Fruit fly (Drosophila melanogaster) whole organism, pupa: Measurements from ENCODE around the gene CG32121.

Experiments
- CG10348 ChIP-seq: fragments of 200-800 bp; sonication (Bioruptor generic); IDR thresholded peaks from 2 replicates; pipeline ENCODE4 v1.3.6; 2022; ENCODE audit warnings: missing biosample characterization, missing genetic modification characterization
- CG12605 ChIP-seq: fragments of 200-800 bp; sonication (Bioruptor generic); IDR thresholded peaks from 2 replicates; pipeline ENCODE4 v1.3.6; 2022; ENCODE audit warnings: missing biosample characterization, missing genetic modification characterization
- CG13204 ChIP-seq: fragments of 200-800 bp; sonication (Bioruptor generic); optimal IDR thresholded peaks from 2 replicates; lab custom pipeline; 2018; ENCODE audit warnings: missing biosample characterization, mild to moderate bottlenecking, missing genetic modification characterization, moderate library complexity
- CG14655 ChIP-seq: fragments of 200-800 bp; sonication (Bioruptor generic); optimal IDR thresholded peaks from 3 replicates; lab custom pipeline; 2017; ENCODE audit warnings: mild to moderate bottlenecking, missing biosample characterization, missing genetic modification reagents, missing genetic modification characterization
- CG15710 ChIP-seq: fragments of 200-800 bp; sonication (Bioruptor generic); optimal IDR thresholded peaks from 2 replicates; lab custom pipeline; 2018; ENCODE audit warnings: missing biosample characterization, mild to moderate bottlenecking, missing genetic modification characterization, moderate library complexity
- CG17806 ChIP-seq: fragments of 200-800 bp; sonication (Bioruptor generic); optimal IDR thresholded peaks from 2 replicates; lab custom pipeline; 2018; ENCODE audit warnings: missing biosample characterization, mild to moderate bottlenecking, missing genetic modification characterization, moderate library complexity
- CG32121 ChIP-seq: fragments of 200-800 bp; sonication (Bioruptor generic); IDR thresholded peaks from 2 replicates; pipeline ENCODE4 v1.3.6; 2022; ENCODE audit warnings: missing biosample characterization, missing genetic modification characterization
- CG34367 ChIP-seq: fragments of 200-800 bp; sonication (Bioruptor generic); optimal IDR thresholded peaks from 2 replicates; lab custom pipeline; 2018; ENCODE audit warnings: missing biosample characterization, mild to moderate bottlenecking, missing genetic modification characterization
- CG4496 ChIP-seq: fragments of 200-800 bp; sonication (Bioruptor generic); IDR thresholded peaks from 3 replicates; pipeline ENCODE4 v1.3.6; 2022; ENCODE audit warnings: missing biosample characterization, missing genetic modification characterization
- CG8159 ChIP-seq: fragments of 200-800 bp; sonication (Bioruptor generic); optimal IDR thresholded peaks from 3 replicates; lab custom pipeline; 2018; ENCODE audit warnings: missing biosample characterization, mild to moderate bottlenecking, missing genetic modification characterization, moderate library complexity
- CG8301 ChIP-seq: fragments of 200-800 bp; sonication (Bioruptor generic); optimal IDR thresholded peaks from 2 replicates; lab custom pipeline; 2018; ENCODE audit warnings: missing biosample characterization, mild to moderate bottlenecking, missing genetic modification characterization
- CG9948 ChIP-seq: fragments of 200-800 bp; sonication (Bioruptor generic); optimal IDR thresholded peaks from 2 replicates; lab custom pipeline; 2018; ENCODE audit warnings: missing biosample characterization, mild to moderate bottlenecking, missing genetic modification characterization, moderate library complexity
- D1 ChIP-seq: fragments of 200-800 bp; sonication (Bioruptor generic); optimal IDR thresholded peaks from 2 replicates; lab custom pipeline; 2018; ENCODE audit warnings: missing biosample characterization, mild to moderate bottlenecking, missing genetic modification characterization, moderate library complexity
- EcR ChIP-seq: fragments of 200-800 bp; sonication (Bioruptor generic); optimal IDR thresholded peaks from 3 replicates; lab custom pipeline; 2019; ENCODE audit warnings: missing biosample characterization, missing genetic modification characterization, mild to moderate bottlenecking, moderate library complexity, missing genetic modification reagents
- Ets98B ChIP-seq: fragments of 200-800 bp; sonication (Bioruptor generic); IDR thresholded peaks from 2 replicates; pipeline ENCODE4 v1.3.6; 2022; ENCODE audit warnings: missing biosample characterization, missing genetic modification characterization
- Pif1A ChIP-seq: fragments of 200-800 bp; sonication (Bioruptor generic); optimal IDR thresholded peaks from 3 replicates; lab custom pipeline; 2016; ENCODE audit warnings: missing biosample characterization, missing genetic modification characterization
- Pif1B ChIP-seq: fragments of 200-800 bp; sonication (Bioruptor generic); optimal IDR thresholded peaks from 3 replicates; lab custom pipeline; 2016; ENCODE audit warnings: missing biosample characterization, missing genetic modification characterization
- Snoo ChIP-seq: fragments of 200-800 bp; sonication (Bioruptor generic); optimal IDR thresholded peaks from 3 replicates; lab custom pipeline; 2017; ENCODE audit warnings: missing biosample characterization, mild to moderate bottlenecking, missing genetic modification characterization, inconsistent platforms
- fd96Ca ChIP-seq: fragments of 200-800 bp; sonication (Bioruptor generic); IDR thresholded peaks from 3 replicates; pipeline ENCODE4 v1.3.6; 2022; ENCODE audit warnings: missing biosample characterization, missing genetic modification characterization
- gl ChIP-seq: fragments of 200-800 bp; sonication (Bioruptor generic); optimal IDR thresholded peaks from 2 replicates; lab custom pipeline; 2018; ENCODE audit warnings: missing biosample characterization, mild to moderate bottlenecking, missing genetic modification characterization
- rn ChIP-seq: fragments of 200-800 bp; sonication (Bioruptor generic); IDR thresholded peaks from 2 replicates; pipeline ENCODE4 v1.3.6; 2022; ENCODE audit warnings: missing biosample characterization, missing genetic modification characterization

Gene CG32121

dm6 chr3L:13442400-13442799 is 20.3 kb upstream of the CG32121 start, which contains the start of gene cmb:
TSS of gene cmb (plus strand) at chr3L:13442594.
- TF ChIP-seq CG32121 = peak; percentile 93
- peak; percentile 81 for TF ChIP-seq CG17806 (tag; lab: Kevin White, UChicago)
- no peak for TF ChIP-seq CG10348 (GFP tag; lab: Robert Waterston, UW)
- TF ChIP-seq Snoo = peak; percentile 72
- TF ChIP-seq Pif1A (GFP tag; lab: Kevin White, UChicago) = peak; percentile 87
- peak; percentile 62 for TF ChIP-seq D1 (tag; lab: Kevin White, UChicago)
- peak; percentile 89 for TF ChIP-seq CG8159 (tag; lab: Kevin White, UChicago)
- TF ChIP-seq Ets98B = peak; percentile 93
- TF ChIP-seq CG8301 (tag; lab: Kevin White, UChicago) = peak; percentile 85
- TF ChIP-seq CG14655 (GFP tag; lab: Kevin White, UChicago) = peak; percentile 93
- TF ChIP-seq fd96Ca = peak; percentile 93
- TF ChIP-seq EcR (GFP tag; lab: Kevin White, UChicago) = peak; percentile 23
- TF ChIP-seq Pif1B = peak; percentile 84
- TF ChIP-seq CG12605 (GFP tag; lab: Robert Waterston, UW) = peak; percentile 97
- peak; percentile 92 for TF ChIP-seq CG34367
- TF ChIP-seq rn (GFP tag; lab: Robert Waterston, UW) = peak; percentile 89
- TF ChIP-seq gl (tag; lab: Kevin White, UChicago) = peak; percentile 94
- TF ChIP-seq CG15710 (tag; lab: Kevin White, UChicago) = peak; percentile 85
- peak; percentile 80 for TF ChIP-seq CG9948 (tag; lab: Kevin White, UChicago)
- TF ChIP-seq CG13204 (GFP tag; lab: Kevin White, UChicago) = peak; percentile 86
- peak; percentile 97 for TF ChIP-seq CG4496 (GFP tag; lab: Robert Waterston, UW)

dm6 chr3L:13440370-13440960 is 18.3 kb upstream of the CG32121 start, which contains the start of the genes CG10140 and CG14109:
TSS of gene CG10140 (minus strand) at chr3L:13440470.
TSS of gene CG14109 (plus strand) at chr3L:13440910.
- no peak for TF ChIP-seq CG9948 (tag; lab: Kevin White, UChicago)
- no peak for TF ChIP-seq gl (tag; lab: Kevin White, UChicago)
- no peak for TF ChIP-seq EcR (GFP tag; lab: Kevin White, UChicago)
- TF ChIP-seq CG8159 (tag; lab: Kevin White, UChicago) = no peak
- no peak for TF ChIP-seq CG15710 (tag; lab: Kevin White, UChicago)
- TF ChIP-seq CG12605 (GFP tag; lab: Robert Waterston, UW) = no peak
- TF ChIP-seq CG14655 (GFP tag; lab: Kevin White, UChicago) = no peak
- TF ChIP-seq CG13204 (GFP tag; lab: Kevin White, UChicago) = no peak
- TF ChIP-seq CG32121 = no peak
- TF ChIP-seq rn (GFP tag; lab: Robert Waterston, UW) = no peak
- no peak for TF ChIP-seq Snoo
- TF ChIP-seq CG34367 = no peak
- no peak for TF ChIP-seq CG10348 (GFP tag; lab: Robert Waterston, UW)
- TF ChIP-seq Ets98B = no peak
- TF ChIP-seq D1 (tag; lab: Kevin White, UChicago) = no peak
- TF ChIP-seq CG4496 (GFP tag; lab: Robert Waterston, UW) = no peak

dm6 chr3L:13437654-13438053 is 15.5 kb upstream of the CG32121 start, which contains the start of gene CG10725:
TSS of gene CG10725 (plus strand) at chr3L:13437954.
- TF ChIP-seq Pif1A (GFP tag; lab: Kevin White, UChicago) (no peak), Ets98B (no peak), CG8159 (tag; lab: Kevin White, UChicago) (no peak), CG13204 (GFP tag; lab: Kevin White, UChicago) (no peak), CG32121 (no peak), CG10348 (GFP tag; lab: Robert Waterston, UW) (no peak), D1 (tag; lab: Kevin White, UChicago) (no peak), CG14655 (GFP tag; lab: Kevin White, UChicago) (no peak), CG34367 (no peak), Snoo (no peak), EcR (GFP tag; lab: Kevin White, UChicago) (no peak), CG15710 (tag; lab: Kevin White, UChicago) (no peak), CG8301 (tag; lab: Kevin White, UChicago) (no peak), fd96Ca (no peak), CG4496 (GFP tag; lab: Robert Waterston, UW) (no peak), CG17806 (tag; lab: Kevin White, UChicago) (no peak)

- TF ChIP-seq Ets98B (no peak), CG17806 (tag; lab: Kevin White, UChicago) (no peak)
- TF ChIP-seq, all 21 proteins: peak for 0
These were observed 14.9 kb upstream of the CG32121 start, which contains the start of gene CG10154 for dm6 chr3L:13437036-13437435. TSS of gene CG10154 (minus strand) at chr3L:13437136.

- peak; percentile 64 for TF ChIP-seq Pif1A (GFP tag; lab: Kevin White, UChicago)
- peak; percentile 77 for TF ChIP-seq CG32121
- TF ChIP-seq rn (GFP tag; lab: Robert Waterston, UW) = peak; percentile 46; the same call in 1 of the 2 replicates
- peak; percentile 57 for TF ChIP-seq Pif1B
- no peak for TF ChIP-seq CG9948 (tag; lab: Kevin White, UChicago)
- no peak; the same call in 1 of the 3 replicates for TF ChIP-seq fd96Ca
- TF ChIP-seq CG8159 (tag; lab: Kevin White, UChicago) = peak; percentile 46
- no peak for TF ChIP-seq CG10348 (GFP tag; lab: Robert Waterston, UW)
- no peak for TF ChIP-seq EcR (GFP tag; lab: Kevin White, UChicago)
- peak; percentile 84 for TF ChIP-seq CG12605 (GFP tag; lab: Robert Waterston, UW)
- TF ChIP-seq CG14655 (GFP tag; lab: Kevin White, UChicago) = peak; percentile 72
- no peak for TF ChIP-seq CG17806 (tag; lab: Kevin White, UChicago)
- peak; percentile 67 for TF ChIP-seq CG13204 (GFP tag; lab: Kevin White, UChicago)
- TF ChIP-seq CG15710 (tag; lab: Kevin White, UChicago) = no peak
- peak; percentile 35 for TF ChIP-seq CG34367
- peak; percentile 89 for TF ChIP-seq CG4496 (GFP tag; lab: Robert Waterston, UW)
- peak; percentile 77 for TF ChIP-seq Ets98B
- TF ChIP-seq CG8301 (tag; lab: Kevin White, UChicago) = peak; percentile 68
- TF ChIP-seq Snoo = peak; percentile 4
- peak; percentile 70 for TF ChIP-seq gl (tag; lab: Kevin White, UChicago)
- TF ChIP-seq D1 (tag; lab: Kevin White, UChicago) = no peak
These were observed 13.1 kb upstream of the CG32121 start, which contains the start of gene CG10713 for dm6 chr3L:13435170-13435727. TSS of gene CG10713 (minus strand) at chr3L:13435229.
